Worm (Caenorhabditis elegans) whole organism, early embryonic: ENCODE results near the gene col-145.

Source experiments
- ama-1 ChIP-seq: fragments of 150-350 bp; optimal IDR thresholded peaks from 2 replicates; lab custom pipeline; 2014
- ceh-13 ChIP-seq: fragments of 200-800 bp; sonication (Bioruptor generic); optimal IDR thresholded peaks from 2 replicates; lab custom pipeline; 2018; ENCODE audit warnings: mild to moderate bottlenecking, missing genetic modification characterization, missing compliant biosample characterization
- ceh-36 ChIP-seq: sonication (generic microtip); optimal IDR thresholded peaks from 2 replicates; lab custom pipeline; 2016; ENCODE audit warnings: missing genetic modification characterization, inconsistent platforms, missing compliant biosample characterization
- ets-7 ChIP-seq: sonication (generic microtip); optimal IDR thresholded peaks from 2 replicates; lab custom pipeline; 2016; ENCODE audit warnings: missing genotype, missing genetic modification characterization, missing compliant biosample characterization
- flt-1 ChIP-seq: fragments of 200-800 bp; sonication (Bioruptor generic); IDR thresholded peaks from 2 replicates; pipeline ENCODE4 v1.3.6; 2022; ENCODE audit warnings: missing genetic modification characterization, missing compliant biosample characterization
- hmbx-1 ChIP-seq: sonication (generic microtip); optimal IDR thresholded peaks from 2 replicates; lab custom pipeline; 2016; ENCODE audit warnings: mild to moderate bottlenecking, missing genetic modification characterization, missing compliant biosample characterization
- hnd-1 ChIP-seq: sonication (generic microtip); optimal IDR thresholded peaks from 2 replicates; lab custom pipeline; 2016; ENCODE audit warnings: missing genetic modification characterization, missing compliant biosample characterization
- sea-1 ChIP-seq: fragments of 200-800 bp; sonication (Bioruptor generic); conservative IDR thresholded peaks from 2 replicates; pipeline ENCODE4 v1.3.6; 2022; ENCODE audit warnings: missing genetic modification characterization, missing compliant biosample characterization
- tbx-11 ChIP-seq: fragments of 200-800 bp; sonication (Bioruptor generic); IDR thresholded peaks from 2 replicates; pipeline ENCODE4 v1.3.6; 2022; ENCODE audit warnings: missing genetic modification characterization, missing compliant biosample characterization
- tbx-37 ChIP-seq: fragments of 200-800 bp; sonication (Bioruptor generic); conservative IDR thresholded peaks from 2 replicates; pipeline ENCODE4 v1.3.6; 2022; ENCODE audit warnings: missing genetic modification reagents, missing genetic modification characterization, missing compliant biosample characterization

ce11 chrV:9202710-9203109 is 39.9 kb upstream of the col-145 start, which contains the start of gene asp-2:
- TF ChIP-seq hnd-1 (tag; lab: Kevin White, UChicago) (no peak), ama-1 (lab: Kevin White, UChicago) (no peak), ceh-36 (tag; lab: Kevin White, UChicago) (no peak), ets-7 (tag; lab: Kevin White, UChicago) (no peak), flt-1 (GFP tag; lab: Robert Waterston, UW) (no peak), ceh-13 (no peak), tbx-37 (GFP tag; lab: Robert Waterston, UW) (no peak), sea-1 (no peak), hmbx-1 (tag; lab: Kevin White, UChicago) (no peak), tbx-11 (GFP tag; lab: Robert Waterston, UW) (no peak)
